Worm (Caenorhabditis elegans): Measurements from ENCODE around the gene T04F8.3.

DNA sequence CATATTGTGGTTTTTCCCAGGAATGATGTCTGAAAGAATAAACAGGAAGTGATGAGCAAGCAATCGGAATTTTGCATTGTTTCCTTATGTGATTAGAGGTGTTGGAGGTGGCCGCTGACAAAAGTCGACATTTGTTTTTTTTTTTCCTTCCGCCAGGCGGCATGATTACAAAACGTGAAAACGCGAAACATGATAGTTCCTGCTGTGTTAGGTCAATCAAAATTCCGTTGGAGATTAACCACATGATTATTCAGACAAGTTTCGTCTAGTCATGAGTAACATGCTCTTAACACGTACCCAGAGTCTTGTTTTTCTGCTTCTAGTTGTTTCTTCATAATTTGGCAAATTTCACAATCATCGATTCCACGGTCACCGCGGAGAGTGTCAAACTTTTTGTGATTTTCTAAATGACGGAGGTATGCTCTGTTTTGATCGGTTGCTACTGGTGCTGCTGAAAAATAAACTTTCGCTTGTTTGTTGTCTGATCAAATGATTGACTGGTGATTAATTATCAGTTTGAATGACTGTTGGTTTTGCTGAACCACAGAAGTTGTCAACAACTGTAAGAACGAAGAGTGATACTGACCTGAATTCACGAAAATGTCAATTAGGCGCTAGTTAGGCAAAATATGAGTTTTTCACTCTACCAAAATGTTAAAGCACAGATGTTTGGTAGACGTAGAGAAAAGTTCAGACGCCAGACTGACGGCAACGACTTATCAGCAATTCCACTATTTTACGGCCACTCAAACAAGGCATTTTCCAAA lies 21.0 kb downstream of the T04F8.3 start:
- TF ChIP-seq F13C5.2 (tag; optimal IDR thresholded peaks at IDR 0.05) (no peak), hmbx-1 (tag; optimal IDR thresholded peaks at IDR 0.05) (no peak), ama-1 (optimal IDR thresholded peaks at IDR 0.05) (no peak), scrt-1 (GFP tag; IDR thresholded peaks at IDR 0.05) (no peak), tbx-37 (GFP tag; conservative IDR thresholded peaks at IDR 0.05) (no peak), hnd-1 (tag; optimal IDR thresholded peaks at IDR 0.05) (no peak), hmg-4 (GFP tag; optimal IDR thresholded peaks at IDR 0.05) (no peak), ceh-36 (tag; optimal IDR thresholded peaks at IDR 0.05) (no peak), B0310.2 (tag; optimal IDR thresholded peaks at IDR 0.05) (no peak), tbx-11 (GFP tag; IDR thresholded peaks at IDR 0.05) (no peak), pes-1 (GFP tag; IDR thresholded peaks at IDR 0.05) (no peak), flt-1 (GFP tag; IDR thresholded peaks at IDR 0.05) (no peak), ets-7 (tag; optimal IDR thresholded peaks at IDR 0.05) (no peak), ceh-13 (GFP tag; optimal IDR thresholded peaks at IDR 0.05) (no peak)
